Fruit fly (Drosophila melanogaster) whole organism: ENCODE data around the gene CG7387.

Source experiments
- CG8478 ChIP-seq: fragments of >200 bp; optimal IDR thresholded peaks from 2 replicates; lab custom pipeline; 2018; ENCODE audit warnings: inconsistent platforms
- Dll ChIP-seq: fragments of >200 bp; optimal IDR thresholded peaks from 2 replicates; lab custom pipeline; 2017
- EcR ChIP-seq, 2 experiments: fragments of >200 bp; optimal IDR thresholded peaks; 2 replicates each; lab custom pipeline; 2017; ENCODE audit warnings: missing biosample characterization in 2 of 2, missing genetic modification characterization in 2 of 2, missing genetic modification reagents in 2 of 2
- pan ChIP-seq: fragments of >200 bp; optimal IDR thresholded peaks from 2 replicates; lab custom pipeline; 2017
- psq ChIP-seq: fragments of >200 bp; optimal IDR thresholded peaks from 2 replicates; lab custom pipeline; 2017
- usp ChIP-seq: fragments of >200 bp; optimal IDR thresholded peaks from 2 replicates; lab custom pipeline; 2017; ENCODE audit warnings: missing biosample characterization, missing genetic modification characterization, mixed read lengths

Gene CG7387

DNA sequence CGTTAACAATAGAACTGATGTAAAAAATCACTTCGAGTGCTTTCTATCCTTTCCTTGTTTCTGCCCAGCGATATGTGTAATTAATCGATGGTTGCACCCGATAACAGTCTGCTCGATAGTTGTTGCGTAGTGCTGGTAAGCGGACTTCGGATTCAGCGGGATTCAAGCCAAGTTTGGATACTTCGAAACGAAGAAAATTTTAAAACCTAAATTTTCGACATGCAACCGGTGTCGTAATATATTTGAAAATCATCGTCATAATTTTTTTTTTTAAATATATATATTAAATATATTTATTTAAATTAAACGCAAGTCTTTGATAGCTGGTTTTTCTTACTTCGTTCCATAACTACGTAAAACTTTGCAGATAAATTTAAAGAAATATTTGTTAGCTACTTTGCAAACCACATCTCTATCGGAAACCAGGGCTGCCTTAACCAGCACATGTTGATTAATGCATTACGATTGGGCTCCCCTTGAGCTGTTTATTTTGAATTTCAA lies 4.9 kb upstream of the CG7387 start, which contains the start of the genes UbcE2M and Dhps:
UbcE2M (minus strand) TSS at position 209 of the 501 bp plus-strand sequence.
Dhps (plus strand) TSS at position 429 of the 501 bp plus-strand sequence.
- TF ChIP-seq psq (lab: Kevin White, UChicago) (no peak), pan (lab: Kevin White, UChicago) (no peak), EcR (GFP tag; optimal IDR thresholded peaks at IDR 0.05; lab: Kevin White, UChicago) (no peak), CG8478 (lab: Kevin White, UChicago) (no peak), usp (GFP tag; lab: Kevin White, UChicago) (no peak), Dll (no peak)

DNA sequence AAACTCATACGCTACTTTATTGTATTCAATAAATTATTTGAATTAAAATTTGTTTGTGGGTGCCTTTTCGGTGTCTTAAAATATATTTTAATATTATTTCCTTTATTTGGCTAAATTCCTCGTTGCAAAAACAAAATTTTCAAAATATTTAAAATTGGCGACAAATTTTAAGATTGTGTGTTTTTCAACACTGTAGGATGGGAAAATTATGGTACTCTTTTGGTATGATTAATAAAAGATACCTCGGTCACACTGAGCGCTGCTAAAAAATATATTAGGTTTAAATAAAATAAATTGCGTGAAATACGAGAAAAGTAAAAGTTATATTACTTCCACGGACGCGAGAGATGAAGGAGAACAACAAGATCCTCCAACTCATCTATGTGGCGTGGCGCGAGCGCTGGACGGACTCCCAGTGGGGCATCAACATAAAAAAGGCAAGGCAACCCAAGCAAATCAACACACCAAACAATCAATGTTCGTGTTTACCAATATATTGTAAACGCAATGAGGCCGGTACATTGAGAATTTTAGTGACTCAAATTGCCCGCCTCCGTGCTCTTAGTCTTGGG lies 1.8 kb downstream of the CG7387 start, which contains the start of gene MED24:
MED24 (plus strand) TSS at position 229 of the 572 bp plus-strand sequence.
- TF ChIP-seq psq (lab: Kevin White, UChicago) (no peak), Dll (no peak), EcR (GFP tag; optimal IDR thresholded peaks at IDR 0.05; lab: Kevin White, UChicago) (no peak), usp (GFP tag; lab: Kevin White, UChicago) (no peak), pan (lab: Kevin White, UChicago) (no peak), CG8478 (lab: Kevin White, UChicago) (no peak)

DNA sequence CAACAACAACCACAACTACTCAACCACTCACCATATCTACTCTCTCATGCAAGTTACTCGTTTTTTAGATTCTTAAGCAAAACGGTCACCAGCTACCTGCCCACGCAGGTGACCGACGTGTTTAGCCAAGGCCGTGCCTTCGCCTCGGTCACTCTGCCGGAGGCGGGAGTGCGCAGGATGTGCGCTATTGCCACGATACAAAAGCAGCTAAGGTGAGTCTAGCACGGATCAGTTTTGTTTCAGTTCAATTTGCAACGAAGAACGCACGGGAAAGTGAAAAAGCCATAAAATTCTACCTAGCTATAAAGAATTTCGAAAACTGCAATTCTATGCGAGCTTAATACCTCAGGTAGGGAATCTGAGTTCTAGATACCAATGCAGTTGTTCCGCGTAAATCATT lies 3.7 kb downstream of the CG7387 start:
- TF ChIP-seq Dll = no peak
- TF ChIP-seq pan (lab: Kevin White, UChicago) = no peak
- no peak for TF ChIP-seq psq (lab: Kevin White, UChicago)
- TF ChIP-seq EcR (GFP tag; optimal IDR thresholded peaks at IDR 0.05; lab: Kevin White, UChicago) = no peak
- no peak for TF ChIP-seq usp (GFP tag; lab: Kevin White, UChicago)
- no peak for TF ChIP-seq CG8478 (lab: Kevin White, UChicago)

DNA sequence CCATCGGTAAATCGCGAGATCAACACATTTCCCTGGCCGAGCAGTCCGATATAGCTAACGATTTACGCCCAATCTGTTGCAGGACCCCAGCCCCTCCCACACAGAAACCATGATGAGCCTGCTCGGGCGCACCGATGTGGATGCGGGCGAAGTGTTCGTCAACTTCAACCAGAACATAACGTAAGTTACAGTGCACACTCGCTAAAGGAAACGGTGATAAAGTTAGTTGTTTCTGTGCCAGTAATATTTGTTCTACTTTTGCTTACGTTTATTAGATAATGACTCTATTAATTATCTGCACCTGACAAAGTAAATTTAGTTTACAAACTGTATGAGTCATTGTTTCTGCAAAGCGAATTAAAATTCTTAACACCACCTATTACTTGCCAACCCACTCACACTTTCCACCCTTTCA lies 5.5 kb downstream of the CG7387 start:
- TF ChIP-seq usp (GFP tag; lab: Kevin White, UChicago) (no peak), EcR (GFP tag; optimal IDR thresholded peaks at IDR 0.05; lab: Kevin White, UChicago) (no peak), pan (lab: Kevin White, UChicago) (no peak), psq (lab: Kevin White, UChicago) (no peak), CG8478 (lab: Kevin White, UChicago) (no peak), Dll (no peak)

DNA sequence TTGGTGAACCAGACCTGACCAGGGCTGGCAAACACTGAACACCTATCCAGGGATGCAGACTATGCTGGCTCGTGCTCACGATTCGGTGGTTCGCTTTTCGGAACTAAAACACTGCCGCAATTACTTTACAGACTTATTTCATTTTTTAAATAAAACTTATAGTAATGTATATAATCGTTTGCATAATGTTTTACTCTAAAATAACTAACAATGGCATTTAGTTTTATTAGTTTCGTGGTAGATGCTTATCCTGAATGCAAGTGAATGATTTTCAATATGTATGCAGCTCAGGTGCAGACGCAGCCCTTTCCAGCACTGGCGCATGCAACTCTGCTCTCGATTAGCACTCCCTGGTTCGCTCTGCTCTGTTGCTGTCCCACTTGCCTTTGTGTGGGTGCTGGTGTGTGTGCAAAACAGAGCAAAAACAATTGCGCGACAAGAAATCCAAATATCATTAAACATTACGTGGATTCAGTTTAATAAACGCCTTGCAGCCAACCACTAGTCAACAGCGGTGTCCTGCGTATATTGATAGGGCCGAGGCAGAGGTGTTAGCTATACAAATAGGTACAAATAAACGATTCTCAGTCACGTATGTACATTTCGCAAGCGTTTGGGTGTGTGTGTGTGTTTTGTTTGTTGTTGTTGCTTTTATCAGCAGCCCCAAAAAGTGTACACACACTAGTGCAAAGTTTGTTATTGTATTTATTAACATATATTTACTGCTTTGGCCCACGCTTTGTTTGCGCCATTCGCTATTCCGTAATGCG lies 6.1 kb downstream of the CG7387 start, which contains the start of the genes ERR and Atg18a:
ERR (minus strand) TSS at position 45 of the 770 bp plus-strand sequence.
Atg18a (plus strand) TSS at position 231 of the 770 bp plus-strand sequence.
- TF ChIP-seq EcR (GFP tag; optimal IDR thresholded peaks at IDR 0.05; lab: Kevin White, UChicago) (no peak), usp (GFP tag; lab: Kevin White, UChicago) (no peak), Dll (no peak), pan (lab: Kevin White, UChicago) (no peak), psq (lab: Kevin White, UChicago) (no peak), CG8478 (lab: Kevin White, UChicago) (no peak)

DNA sequence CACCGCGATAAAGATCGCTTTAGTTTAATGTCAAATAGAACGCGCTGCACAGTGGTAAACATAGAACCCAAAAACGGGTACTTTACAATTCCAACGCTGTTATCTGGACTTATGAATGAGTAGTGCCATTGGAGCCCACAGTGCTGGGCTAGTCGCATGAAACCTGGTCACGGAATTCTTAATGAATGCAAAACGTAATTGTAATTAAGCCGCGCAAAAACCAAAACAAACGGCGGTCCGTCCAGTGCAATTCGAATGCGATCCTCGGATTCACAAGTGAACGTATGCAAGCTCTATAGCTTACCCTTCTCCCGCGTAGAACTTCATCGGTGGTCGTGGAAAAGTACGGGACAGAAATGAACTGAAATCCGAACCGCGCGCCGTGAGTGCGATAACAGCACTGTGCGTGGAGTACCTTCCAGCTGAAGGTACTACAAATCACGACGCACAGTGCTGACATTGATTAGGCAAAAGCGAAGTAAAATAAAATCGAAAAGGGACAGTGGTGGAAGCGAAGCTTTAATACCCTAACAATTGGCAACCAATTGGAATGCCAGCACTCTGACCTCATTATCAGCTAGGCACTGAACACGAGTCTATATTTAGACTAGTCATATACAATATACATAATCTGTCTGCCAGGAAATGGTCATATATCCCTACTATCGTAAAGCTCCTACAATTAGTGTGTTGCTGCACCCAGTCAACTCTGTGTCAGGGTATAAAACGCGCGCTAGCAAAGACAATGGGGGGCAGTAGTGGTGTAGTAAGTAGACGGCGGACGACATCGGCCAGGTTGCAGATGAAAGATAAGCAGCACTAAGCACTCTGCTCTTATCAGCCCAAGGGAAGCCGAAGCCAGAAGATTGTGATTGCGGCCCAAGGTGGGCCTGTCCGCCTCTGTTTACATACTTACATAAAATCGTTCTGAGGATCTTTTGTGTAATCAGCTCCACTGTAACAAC lies 7.4 kb downstream of the CG7387 start:
- TF ChIP-seq psq (lab: Kevin White, UChicago) (no peak), Dll (no peak)

DNA sequence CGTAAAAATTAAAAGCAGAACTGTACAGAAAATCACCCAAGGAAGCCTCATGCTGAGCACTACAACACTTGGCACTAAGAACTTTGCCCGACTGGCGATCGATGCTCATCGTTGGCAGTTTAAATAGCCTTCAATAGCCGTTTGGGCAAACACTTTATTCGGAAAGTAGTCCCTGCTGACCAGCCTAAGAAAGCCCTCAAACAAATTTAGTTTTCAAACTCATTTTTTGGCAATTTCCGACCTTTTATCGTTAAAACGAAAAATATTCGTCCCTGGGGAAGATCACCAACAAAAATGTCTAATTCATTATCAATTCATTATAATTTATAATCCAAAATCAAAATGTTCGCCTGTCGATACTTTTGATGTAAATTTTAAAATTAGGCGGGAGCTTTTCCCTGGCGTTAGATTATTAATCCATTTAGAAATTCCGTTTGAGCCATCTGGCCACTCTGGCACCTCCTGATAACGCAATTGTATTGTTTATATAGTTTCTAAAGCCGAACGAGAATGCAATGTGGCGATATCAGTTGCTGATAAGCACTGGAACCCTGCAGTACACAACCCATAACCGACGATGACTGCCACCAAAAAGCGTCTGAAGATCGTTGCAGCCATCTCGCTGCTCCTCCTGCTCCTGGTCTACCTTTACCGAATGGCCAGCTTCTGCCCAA lies 12.3 kb downstream of the CG7387 start, which contains the start of the genes mthl7 and Uxs:
mthl7 (minus strand) TSS at position 51 of the 674 bp plus-strand sequence.
Uxs (plus strand) TSS at position 460 of the 674 bp plus-strand sequence.
- TF ChIP-seq CG8478 (lab: Kevin White, UChicago) (no peak), usp (GFP tag; lab: Kevin White, UChicago) (no peak), Dll (no peak), pan (lab: Kevin White, UChicago) (no peak), EcR (GFP tag; optimal IDR thresholded peaks at IDR 0.05; lab: Kevin White, UChicago) (no peak), psq (lab: Kevin White, UChicago) (no peak)

DNA sequence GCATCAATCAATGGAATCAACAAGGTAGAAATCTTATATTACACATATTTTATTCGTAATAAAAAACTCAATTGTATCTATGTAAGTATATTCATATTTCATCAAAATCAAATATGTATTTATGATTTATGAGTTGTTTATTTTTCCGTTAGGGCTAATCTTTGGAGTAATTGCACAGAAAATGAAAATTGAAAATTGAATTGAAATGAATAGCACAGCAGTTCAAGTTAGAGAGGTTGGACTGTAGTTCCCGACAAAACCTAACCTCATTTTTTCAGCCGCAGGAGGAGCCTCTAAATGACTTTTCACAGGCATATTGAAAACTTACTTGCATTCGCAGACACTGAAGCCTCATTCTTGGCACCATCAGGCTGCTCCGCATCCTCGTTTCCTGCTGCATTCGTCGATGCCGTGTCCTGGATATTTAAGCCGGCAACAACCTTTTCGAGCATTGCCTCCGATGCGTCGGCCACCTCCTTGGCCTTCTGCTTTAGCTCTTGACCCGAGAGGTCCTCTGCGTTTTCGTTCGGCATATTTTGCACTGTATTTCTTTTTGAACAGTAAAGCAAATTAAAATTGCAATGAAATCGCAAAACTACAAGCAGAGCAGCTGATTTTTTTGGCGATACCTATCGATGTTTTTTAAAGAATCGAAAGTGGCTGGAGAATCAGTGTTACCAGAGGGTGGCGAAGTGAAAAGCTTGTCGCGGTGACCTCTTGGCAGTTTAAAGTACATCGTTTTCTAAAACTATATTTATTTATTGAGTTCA lies 14.9 kb downstream of the CG7387 start, which contains the start of gene Nmt:
Nmt (minus strand) TSS at position 635 of the 770 bp plus-strand sequence.
- TF ChIP-seq psq (lab: Kevin White, UChicago) = no peak
- TF ChIP-seq EcR (GFP tag; optimal IDR thresholded peaks at IDR 0.05; lab: Kevin White, UChicago) = no peak
- TF ChIP-seq CG8478 (lab: Kevin White, UChicago) = no peak
- TF ChIP-seq pan (lab: Kevin White, UChicago) = no peak
- TF ChIP-seq usp (GFP tag; lab: Kevin White, UChicago) = no peak
- no peak for TF ChIP-seq Dll

DNA sequence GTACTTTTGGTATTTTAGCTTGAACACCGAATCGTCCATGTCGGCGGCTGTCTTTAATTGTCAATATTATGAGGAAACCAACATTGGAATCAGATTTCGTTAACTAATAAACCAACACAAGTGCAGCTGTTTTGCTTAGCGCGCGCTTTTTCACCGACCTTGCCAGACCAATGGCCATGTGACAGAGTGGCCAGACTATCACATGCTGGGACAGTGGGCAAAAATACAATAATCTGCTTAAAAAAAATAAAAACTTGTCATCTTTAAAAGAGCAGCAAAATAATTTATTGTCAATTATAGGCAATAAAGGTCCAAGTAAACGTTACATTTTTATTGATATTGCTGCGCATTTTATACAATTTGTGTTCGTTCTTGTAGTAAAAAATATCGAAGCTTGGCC lies 17.1 kb downstream of the CG7387 start, which contains the start of gene RecQ4:
RecQ4 (minus strand) TSS at position 161 of the 400 bp plus-strand sequence.
- TF ChIP-seq Dll = no peak
- no peak for TF ChIP-seq psq (lab: Kevin White, UChicago)
- no peak for TF ChIP-seq pan (lab: Kevin White, UChicago)
- no peak for TF ChIP-seq EcR (GFP tag; optimal IDR thresholded peaks at IDR 0.05; lab: Kevin White, UChicago)
- no peak for TF ChIP-seq usp (GFP tag; lab: Kevin White, UChicago)
- TF ChIP-seq CG8478 (lab: Kevin White, UChicago) = no peak
